Worm (Caenorhabditis elegans): ENCODE data around the gene Y66D12A.8.
A peak's percentile ranks its signal among the peaks of the same experiment; 100 is the strongest.

Y66D12A.8 gene

DNA sequence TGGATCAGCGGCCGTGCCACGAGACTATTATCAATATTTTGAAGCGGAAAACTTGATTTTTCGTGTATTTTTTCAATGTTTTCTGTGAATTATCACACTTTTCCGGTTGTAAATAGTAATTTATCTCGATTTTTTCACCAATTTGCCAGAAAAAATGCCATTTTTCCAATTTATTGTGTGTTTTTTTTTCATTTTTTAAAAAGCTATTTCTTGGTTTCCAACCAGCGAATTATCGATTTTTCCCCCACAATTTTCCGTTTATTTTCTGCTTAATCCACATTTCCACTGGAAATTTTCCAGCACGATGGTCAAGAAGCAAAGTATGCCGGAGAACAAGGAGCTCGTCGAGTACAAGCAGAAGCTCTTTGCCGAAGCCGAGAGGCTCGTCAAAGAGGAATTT, 6.2 kb upstream of the Y66D12A.8 start, which contains the start of gene psme-3:
Gene psme-3 (plus strand): TSS at position 301 of the 400 bp plus-strand sequence.
- TF ChIP-seq ama-1 (optimal IDR thresholded peaks at IDR 0.05), result peak; percentile 3
- no peak for TF ChIP-seq pha-4 (GFP tag; IDR thresholded peaks at IDR 0.05)
- no peak for TF ChIP-seq pha-4 (tag; optimal IDR thresholded peaks at IDR 0.05)
- no peak for TF ChIP-seq lin-39 (tag; optimal IDR thresholded peaks at IDR 0.05)

DNA sequence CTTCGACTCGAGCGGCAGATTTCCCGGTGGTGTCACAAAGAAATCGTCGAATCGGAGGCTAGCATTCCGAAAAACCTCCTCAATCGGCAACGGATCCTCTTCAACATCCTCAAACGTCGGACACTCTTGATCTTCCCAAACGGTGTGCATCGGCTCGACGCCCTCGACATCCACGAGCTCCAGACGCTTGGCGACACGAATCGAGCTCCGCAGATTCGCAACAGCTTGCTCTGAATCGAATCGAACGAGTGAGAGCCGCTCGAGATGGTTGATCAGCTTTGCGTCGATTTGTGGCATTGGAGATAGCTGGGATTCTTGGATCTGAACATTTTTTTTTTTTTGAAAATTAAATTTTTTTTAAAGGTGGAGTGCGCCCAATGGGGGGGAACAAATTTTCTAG, 5.4 kb downstream of the Y66D12A.8 start:
- TF ChIP-seq dmd-6 (GFP tag; IDR thresholded peaks at IDR 0.05), result no peak
- peak; percentile 73 for TF ChIP-seq set-16 (GFP tag; IDR thresholded peaks at IDR 0.05)
- TF ChIP-seq egl-43 (GFP tag; IDR thresholded peaks at IDR 0.05), result peak; percentile 53; the same call in 1 of the 2 replicates
- TF ChIP-seq dmd-9 (GFP tag; IDR thresholded peaks at IDR 0.05), result 0 out of 2 replicates have a peak, but pooled peaks have one; percentile 19
- TF ChIP-seq nhr-25 (tag; optimal IDR thresholded peaks at IDR 0.05; ENCODE audit: borderline replicate concordance, insufficient read depth), result no peak

DNA sequence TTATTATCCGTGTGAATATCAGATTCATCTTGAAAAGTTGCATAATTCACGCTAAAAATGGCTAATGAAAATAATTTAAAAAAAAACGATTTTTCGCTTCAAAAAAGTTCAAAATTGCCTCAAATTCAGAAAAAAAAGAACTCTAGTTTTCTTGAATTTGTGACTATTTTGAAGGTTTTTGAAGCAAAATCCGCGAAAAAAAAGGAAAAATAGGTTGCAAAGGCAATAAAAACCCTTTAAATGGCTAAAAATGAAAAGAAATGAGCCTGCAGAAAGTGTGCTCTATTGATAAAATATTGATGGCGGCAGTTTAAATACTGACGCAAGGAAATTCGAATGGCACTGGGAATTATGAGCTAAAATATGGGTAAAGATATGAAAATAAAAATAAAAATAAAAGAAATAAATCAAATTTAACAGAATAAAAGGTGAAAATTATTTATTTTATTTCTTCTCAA, 6.4 kb downstream of the Y66D12A.8 start, which contains the start of gene Y66D12A.7:
Gene Y66D12A.7 (minus strand): TSS at position 51 of the 458 bp plus-strand sequence.
- TF ChIP-seq dpl-1 (GFP tag; optimal IDR thresholded peaks at IDR 0.05), result peak; percentile 79
- TF ChIP-seq mep-1 (tag; optimal IDR thresholded peaks at IDR 0.05), result no peak
- TF ChIP-seq mes-2 (tag; optimal IDR thresholded peaks at IDR 0.05; ENCODE audit: poor library complexity, severe bottlenecking), result peak; percentile 50
- TF ChIP-seq lin-38 (GFP tag; IDR thresholded peaks at IDR 0.05), result peak; percentile 78
- no peak for TF ChIP-seq saeg-2 (GFP tag; IDR thresholded peaks at IDR 0.05)
- TF ChIP-seq lsy-2 (tag; optimal IDR thresholded peaks at IDR 0.05), result peak in 1 of 2 experiments; percentile 48
- no peak for TF ChIP-seq dmd-8 (GFP tag; IDR thresholded peaks at IDR 0.05)
- TF ChIP-seq lin-39 (tag; optimal IDR thresholded peaks at IDR 0.05), result no peak
- TF ChIP-seq hlh-11 (tag; optimal IDR thresholded peaks at IDR 0.05), result no peak
- TF ChIP-seq nhr-10 (tag; optimal IDR thresholded peaks at IDR 0.05), result no peak

DNA sequence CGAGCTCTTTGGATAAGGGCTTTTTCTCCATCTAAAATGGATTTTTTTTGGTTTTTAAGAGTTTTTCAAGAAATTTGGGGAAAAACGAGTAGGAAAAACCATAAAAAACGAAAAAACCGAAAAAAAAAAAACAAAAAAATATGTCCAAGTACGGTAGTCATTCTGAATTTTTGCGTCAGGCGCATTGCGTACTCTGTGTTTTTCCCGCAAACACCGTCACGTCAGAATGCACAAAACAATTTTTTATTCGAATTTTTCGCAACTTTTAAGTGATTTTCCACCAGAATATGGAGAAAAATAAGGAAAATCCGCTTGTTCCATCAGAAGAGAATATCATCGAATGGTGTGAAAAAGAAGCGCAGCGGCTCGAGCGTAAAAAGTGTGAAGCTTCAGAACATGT, 7.4 kb downstream of the Y66D12A.8 start, which contains the start of the genes Y66D12A.6 and ceh-92:
Gene Y66D12A.6 (minus strand): TSS at position 31 of the 400 bp plus-strand sequence.
Gene ceh-92 (plus strand): TSS at position 229 of the 400 bp plus-strand sequence.
- TF ChIP-seq snpc-1.2 (GFP tag; IDR thresholded peaks at IDR 0.05), result peak; percentile 49; the same call in 1 of the 2 replicates
- peak; percentile 16 for TF ChIP-seq unc-130 (GFP tag; optimal IDR thresholded peaks at IDR 0.05)
- TF ChIP-seq nhr-41 (GFP tag; IDR thresholded peaks at IDR 0.05), result no peak
- TF ChIP-seq lin-38 (GFP tag; IDR thresholded peaks at IDR 0.05), result peak; percentile 57
- no peak for TF ChIP-seq ceh-20 (GFP tag; IDR thresholded peaks at IDR 0.05)
- TF ChIP-seq F49E8.2 (tag; optimal IDR thresholded peaks at IDR 0.05; ENCODE audit: borderline replicate concordance), result peak; percentile 10
- no peak for TF ChIP-seq mep-1 (tag; optimal IDR thresholded peaks at IDR 0.05)

DNA sequence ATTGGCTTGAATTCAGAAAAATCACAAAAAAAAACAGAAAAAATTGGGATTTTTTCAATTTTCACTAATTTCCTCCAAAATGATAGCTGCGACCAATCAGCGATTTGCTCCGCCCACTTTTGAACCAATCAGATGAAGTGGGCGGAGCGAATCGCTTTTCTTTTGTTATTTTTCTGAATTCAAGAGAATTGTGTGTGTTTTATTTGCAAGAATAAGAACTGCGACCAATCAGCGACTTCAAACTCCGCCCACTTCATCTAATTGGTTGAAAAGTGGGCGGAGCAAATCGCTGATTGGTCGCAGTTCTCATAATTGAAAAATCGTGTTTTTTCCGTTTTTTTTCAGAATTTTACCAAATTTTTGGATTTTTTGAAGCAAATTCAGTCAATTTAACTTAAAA, 8.5 kb downstream of the Y66D12A.8 start:
- TF ChIP-seq D1046.2 (GFP tag; IDR thresholded peaks at IDR 0.05), result no peak
- TF ChIP-seq mdt-29 (GFP tag; IDR thresholded peaks at IDR 0.05), result no peak
- no peak for TF ChIP-seq arid-1 (GFP tag; conservative IDR thresholded peaks at IDR 0.05)
- no peak for TF ChIP-seq ctbp-1 (GFP tag; IDR thresholded peaks at IDR 0.05)
- no peak for TF ChIP-seq lin-1 (GFP tag; IDR thresholded peaks at IDR 0.05)

DNA sequence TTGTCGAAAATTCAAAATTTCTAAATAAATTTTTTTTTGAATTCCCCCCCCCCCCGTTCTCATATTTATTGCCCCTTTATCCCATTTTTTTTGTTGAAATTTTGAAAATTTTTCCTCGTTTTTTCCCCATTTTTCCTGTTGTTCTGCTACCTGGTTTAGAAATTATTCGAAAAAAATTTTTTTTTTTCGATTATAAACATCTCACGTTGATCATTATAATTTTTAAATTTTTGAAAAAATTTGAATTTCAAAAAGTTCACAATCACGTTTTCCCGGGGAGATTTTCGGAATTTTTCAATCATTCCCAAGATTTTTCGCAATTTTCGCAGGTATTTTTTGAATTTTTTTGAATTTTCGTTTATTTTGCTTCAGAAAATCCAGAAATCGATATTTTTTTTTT, 14.9 kb downstream of the Y66D12A.8 start, which contains the start of gene Y66D12A.3:
Gene Y66D12A.3 (plus strand): TSS at position 301 of the 400 bp plus-strand sequence.
- TF ChIP-seq egl-43 (GFP tag; IDR thresholded peaks at IDR 0.05), result no peak
- TF ChIP-seq F26F4.8 (GFP tag; conservative IDR thresholded peaks at IDR 0.05), result no peak
- no peak for TF ChIP-seq ces-1 (GFP tag; optimal IDR thresholded peaks at IDR 0.05)
- TF ChIP-seq daf-12 (tag; optimal IDR thresholded peaks at IDR 0.05), result no peak
- TF ChIP-seq unc-39 (tag; optimal IDR thresholded peaks at IDR 0.05), result no peak
- no peak for TF ChIP-seq fos-1 (tag; optimal IDR thresholded peaks at IDR 0.05)
- no peak for TF ChIP-seq nhr-41 (GFP tag; IDR thresholded peaks at IDR 0.05)
- TF ChIP-seq ceh-32 (tag; optimal IDR thresholded peaks at IDR 0.05; ENCODE audit: poor library complexity), result no peak
- TF ChIP-seq hmg-1.1 (GFP tag; IDR thresholded peaks at IDR 0.05), result no peak
- no peak for TF ChIP-seq nhr-237 (tag; optimal IDR thresholded peaks at IDR 0.05)
- no peak for TF ChIP-seq nhr-28 (tag; optimal IDR thresholded peaks at IDR 0.05)
- TF ChIP-seq lin-38 (GFP tag; IDR thresholded peaks at IDR 0.05), result no peak
